Fruit fly (Drosophila melanogaster): Measurements from ENCODE around the gene Wnt4.

Gene Wnt4

DNA sequence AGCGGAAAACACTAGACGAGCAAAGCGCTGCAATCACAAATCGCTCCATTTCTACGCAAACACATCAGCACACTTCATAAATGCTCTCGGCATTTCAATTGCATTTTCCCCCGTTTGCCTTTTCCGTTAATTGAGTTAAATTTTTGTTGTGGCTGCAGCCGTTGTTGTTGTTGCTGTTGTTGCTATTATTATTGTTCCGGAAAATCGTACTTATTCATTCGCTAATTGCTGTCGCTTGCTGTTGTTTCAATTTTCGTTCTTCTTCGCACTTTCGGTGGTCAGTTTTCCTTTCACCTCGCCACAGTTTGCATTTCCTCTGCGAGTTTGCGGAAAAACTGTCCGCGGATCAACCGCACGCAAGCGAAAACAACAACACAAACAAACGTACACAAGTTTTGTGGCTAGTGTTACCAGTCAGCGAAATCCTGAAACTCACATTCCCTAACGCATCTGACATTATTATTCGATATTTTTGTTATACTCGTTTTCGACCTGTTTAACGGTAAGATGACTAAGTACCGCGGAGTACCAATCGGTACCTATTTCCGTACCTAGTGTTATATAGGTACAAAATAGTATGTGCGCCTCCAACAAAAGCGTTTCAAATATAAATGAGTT lies 57.2 kb downstream of the Wnt4 start, which contains the start of gene CG13784 (continued):
- no peak for TF ChIP-seq CG4820 (GFP tag; optimal IDR thresholded peaks at IDR 0.05)
- peak; percentile 22 for TF ChIP-seq CG1647 (GFP tag; optimal IDR thresholded peaks at IDR 0.05)
- no peak for TF ChIP-seq Doc3 (GFP tag; IDR thresholded peaks at IDR 0.05; ENCODE audit: partially characterized antibody)
- no peak for TF ChIP-seq E2f1 (GFP tag; IDR thresholded peaks at IDR 0.05)
- TF ChIP-seq Doc2 (GFP tag; IDR thresholded peaks at IDR 0.05) = no peak
- TF ChIP-seq Taf1 (GFP tag; IDR thresholded peaks at IDR 0.05) = no peak
- TF ChIP-seq Chrac-16 (GFP tag; optimal IDR thresholded peaks at IDR 0.05) = no peak
- no peak for TF ChIP-seq D (optimal IDR thresholded peaks at IDR 0.05)
- TF ChIP-seq D (GFP tag; optimal IDR thresholded peaks at IDR 0.05) = no peak
- peak; percentile 55; the same call in 1 of the 3 replicates for TF ChIP-seq mld (GFP tag; IDR thresholded peaks at IDR 0.05; ENCODE audit: partially characterized antibody)
- no peak for TF ChIP-seq ems (GFP tag; optimal IDR thresholded peaks at IDR 0.05)
- no peak for TF ChIP-seq fd102C (GFP tag; optimal IDR thresholded peaks at IDR 0.05)
- TF ChIP-seq Dll (GFP tag; IDR thresholded peaks at IDR 0.05; ENCODE audit: partially characterized antibody) = peak; percentile 50; the same call in 2 of the 4 replicates
- TF ChIP-seq CG6791 (GFP tag; IDR thresholded peaks at IDR 0.05; ENCODE audit: partially characterized antibody) = peak; percentile 58
- TF ChIP-seq Atf-2 (GFP tag; optimal IDR thresholded peaks at IDR 0.05) = no peak
- TF ChIP-seq CG8388 (GFP tag; optimal IDR thresholded peaks at IDR 0.05) = no peak
- no peak for TF ChIP-seq CG14965 (GFP tag; optimal IDR thresholded peaks at IDR 0.05; ENCODE audit: borderline replicate concordance)
- TF ChIP-seq Scr (GFP tag; IDR thresholded peaks at IDR 0.05; ENCODE audit: partially characterized antibody) = peak; percentile 69
- TF ChIP-seq CG1602 (GFP tag; optimal IDR thresholded peaks at IDR 0.05) = no peak
- TF ChIP-seq CG6272 (GFP tag; IDR thresholded peaks at IDR 0.05) = no peak
- TF ChIP-seq Sox100B (GFP tag; optimal IDR thresholded peaks at IDR 0.05) = no peak
- no peak for TF ChIP-seq ATbp (GFP tag; optimal IDR thresholded peaks at IDR 0.05)
- no peak for TF ChIP-seq Adf1 (GFP tag; IDR thresholded peaks at IDR 0.05)
- TF ChIP-seq gcm (GFP tag; optimal IDR thresholded peaks at IDR 0.05) = peak; percentile 31
- no peak for TF ChIP-seq Nf-YB (GFP tag; optimal IDR thresholded peaks at IDR 0.05)
- no peak for TF ChIP-seq CG3065 (GFP tag; optimal IDR thresholded peaks at IDR 0.05)
- no peak for TF ChIP-seq Hr3 (GFP tag; optimal IDR thresholded peaks at IDR 0.05)
- no peak for TF ChIP-seq CG9437 (GFP tag; optimal IDR thresholded peaks at IDR 0.05)
- no peak for TF ChIP-seq Spps (tag; optimal IDR thresholded peaks at IDR 0.05)
- TF ChIP-seq CG3847 (GFP tag; IDR thresholded peaks at IDR 0.05) = peak; percentile 34; the same call in 1 of the 2 replicates
- TF ChIP-seq vnd (GFP tag; IDR thresholded peaks at IDR 0.05; ENCODE audit: partially characterized antibody) = no peak
- TF ChIP-seq insv (GFP tag; optimal IDR thresholded peaks at IDR 0.05) = peak in 1 of 2 experiments; percentile 41
- TF ChIP-seq CG7745 (tag; optimal IDR thresholded peaks at IDR 0.05) = no peak
- TF ChIP-seq MBD-R2 (GFP tag; IDR thresholded peaks at IDR 0.05) = peak; percentile 48
- peak; percentile 61 for TF ChIP-seq CG32532 (GFP tag; IDR thresholded peaks at IDR 0.05)
- TF ChIP-seq nom (GFP tag; optimal IDR thresholded peaks at IDR 0.05) = peak; percentile 59
- peak; percentile 71 for TF ChIP-seq trem (tag; optimal IDR thresholded peaks at IDR 0.05)
- TF ChIP-seq CG14710 (tag; optimal IDR thresholded peaks at IDR 0.05) = peak; percentile 52
- peak; percentile 44 for TF ChIP-seq sug (tag; optimal IDR thresholded peaks at IDR 0.05)
- TF ChIP-seq jumu (GFP tag; optimal IDR thresholded peaks at IDR 0.05) = no peak
- peak; percentile 91 for TF ChIP-seq Med (GFP tag)
- TF ChIP-seq wor (GFP tag; IDR thresholded peaks at IDR 0.05) = no peak
- no peak for TF ChIP-seq pros (GFP tag; optimal IDR thresholded peaks at IDR 0.05)
- TF ChIP-seq CG7372 (GFP tag; IDR thresholded peaks at IDR 0.05) = no peak
- peak; percentile 74 for TF ChIP-seq CG13287 (GFP tag; IDR thresholded peaks at IDR 0.05; ENCODE audit: partially characterized antibody)
- TF ChIP-seq H15 (GFP tag; IDR thresholded peaks at IDR 0.05) = 0 out of 3 replicates have a peak, but pooled peaks have one; percentile 13
- TF ChIP-seq CG32767 (GFP tag; IDR thresholded peaks at IDR 0.05) = peak; percentile 39; the same call in 1 of the 2 replicates
- TF ChIP-seq stc (GFP tag; IDR thresholded peaks at IDR 0.05) = peak; percentile 16; the same call in 1 of the 2 replicates
- no peak for TF ChIP-seq Trl (optimal IDR thresholded peaks at IDR 0.05)
- no peak for TF ChIP-seq Trl (GFP tag; optimal IDR thresholded peaks at IDR 0.05)

Data from whole organism, embryonic.